Fruit fly (Drosophila melanogaster): ENCODE results near the gene Obp99a.
A peak's percentile ranks its signal among the peaks of the same experiment; 100 is the strongest.

Gene Obp99a

dm6 chr3R:29705789-29706303 is 34.4 kb downstream of the Obp99a start:
- TF ChIP-seq jim (GFP tag; optimal IDR thresholded peaks at IDR 0.05) (no peak), CG9705 (GFP tag; optimal IDR thresholded peaks at IDR 0.05) (no peak), Dif (GFP tag; optimal IDR thresholded peaks at IDR 0.05; ENCODE audit: partially characterized antibody) (no peak), dsf (GFP tag; optimal IDR thresholded peaks at IDR 0.05; ENCODE audit: borderline replicate concordance) (no peak), Sp1 (GFP tag; optimal IDR thresholded peaks at IDR 0.05) (no peak), br (GFP tag; optimal IDR thresholded peaks at IDR 0.05) (no peak), Hnf4 (GFP tag; optimal IDR thresholded peaks at IDR 0.05) (no peak), foxo (GFP tag; optimal IDR thresholded peaks at IDR 0.05) (peak in 1 of 2 experiments; percentile 6)

- TF ChIP-seq Hnf4 (GFP tag; optimal IDR thresholded peaks at IDR 0.05) (no peak), h (GFP tag; optimal IDR thresholded peaks at IDR 0.05) (no peak), tai (GFP tag; optimal IDR thresholded peaks at IDR 0.05) (no peak), CG9705 (GFP tag; optimal IDR thresholded peaks at IDR 0.05) (no peak), Rel (GFP tag; optimal IDR thresholded peaks at IDR 0.05) (no peak), Rel (tag; optimal IDR thresholded peaks at IDR 0.05) (no peak), Myc (optimal IDR thresholded peaks at IDR 0.05) (no peak), jim (GFP tag; optimal IDR thresholded peaks at IDR 0.05) (no peak), N (GFP tag; optimal IDR thresholded peaks at IDR 0.05) (no peak), Sp1 (GFP tag; optimal IDR thresholded peaks at IDR 0.05) (no peak), CG32264 (GFP tag; optimal IDR thresholded peaks at IDR 0.05) (no peak), pan (optimal IDR thresholded peaks at IDR 0.05) (no peak), HLH106 (tag; optimal IDR thresholded peaks at IDR 0.05) (no peak), Hr78 (GFP tag; optimal IDR thresholded peaks at IDR 0.05) (no peak), dsf (GFP tag; optimal IDR thresholded peaks at IDR 0.05; ENCODE audit: borderline replicate concordance) (no peak), sage (GFP tag; optimal IDR thresholded peaks at IDR 0.05) (no peak)
Measured at dm6 chr3R:29707258-29707657, 35.8 kb downstream of the Obp99a start.

- no peak for TF ChIP-seq Hr78 (GFP tag; optimal IDR thresholded peaks at IDR 0.05)
Measured at dm6 chr3R:29708322-29708721, 36.9 kb downstream of the Obp99a start.

dm6 chr3R:29711434-29711833 is 40.0 kb downstream of the Obp99a start:
- TF ChIP-seq jim (GFP tag; optimal IDR thresholded peaks at IDR 0.05) (no peak), Abd-B (GFP tag; optimal IDR thresholded peaks at IDR 0.05) (no peak), Hr83 (GFP tag; optimal IDR thresholded peaks at IDR 0.05; ENCODE audit: poor library complexity, severe bottlenecking) (no peak), Vsx2 (GFP tag; optimal IDR thresholded peaks at IDR 0.05; ENCODE audit: partially characterized antibody) (no peak), Rel (GFP tag; optimal IDR thresholded peaks at IDR 0.05) (no peak), Rel (tag; optimal IDR thresholded peaks at IDR 0.05) (no peak), dl (GFP tag; optimal IDR thresholded peaks at IDR 0.05; ENCODE audit: insufficient read depth in 1 of 2, partially characterized antibody in 2 of 2) (no peak), usp (GFP tag; optimal IDR thresholded peaks at IDR 0.05) (no peak), CrebA (GFP tag; optimal IDR thresholded peaks at IDR 0.05; ENCODE audit: borderline replicate concordance) (no peak), Dfd (GFP tag; optimal IDR thresholded peaks at IDR 0.05) (no peak)

- no peak for TF ChIP-seq Hr78 (GFP tag; optimal IDR thresholded peaks at IDR 0.05)
- no peak for TF ChIP-seq Abd-B (GFP tag; optimal IDR thresholded peaks at IDR 0.05)
- TF ChIP-seq psq (GFP tag; optimal IDR thresholded peaks at IDR 0.05), result no peak
- no peak for TF ChIP-seq Hnf4 (GFP tag; optimal IDR thresholded peaks at IDR 0.05)
- TF ChIP-seq Sp1 (GFP tag; optimal IDR thresholded peaks at IDR 0.05), result no peak
- TF ChIP-seq dmrt93B (GFP tag; optimal IDR thresholded peaks at IDR 0.05), result no peak
Measured at dm6 chr3R:29714314-29714713, 42.9 kb downstream of the Obp99a start, which contains the start of gene Obp99d. Gene Obp99d, plus strand, starts transcription at chr3R:29714505.

- TF ChIP-seq br (GFP tag; optimal IDR thresholded peaks at IDR 0.05), result no peak
- no peak for TF ChIP-seq pan (optimal IDR thresholded peaks at IDR 0.05)
- no peak for TF ChIP-seq N (GFP tag; optimal IDR thresholded peaks at IDR 0.05)
Measured at dm6 chr3R:29715277-29715676, 43.8 kb downstream of the Obp99a start, which contains the start of gene Dup99B. Gene Dup99B, minus strand, starts transcription at chr3R:29715377.

Measured in whole organism, wandering third instar larva.